Fruit fly (Drosophila melanogaster): ENCODE data around the gene CG7990.

Gene CG7990

dm6 chrX:19162249-19162914, 39.4 kb downstream of the CG7990 start (continued):
- TF ChIP-seq Atf6 (GFP tag; IDR thresholded peaks at IDR 0.05) (no peak), usp (GFP tag; optimal IDR thresholded peaks at IDR 0.05) (no peak), pros (GFP tag; optimal IDR thresholded peaks at IDR 0.05) (no peak), CG34376 (GFP tag; optimal IDR thresholded peaks at IDR 0.05) (no peak), CG8281 (tag; optimal IDR thresholded peaks at IDR 0.05) (no peak), B-H1 (GFP tag; IDR thresholded peaks at IDR 0.05) (no peak), nmo (GFP tag; optimal IDR thresholded peaks at IDR 0.05) (peak; percentile 30), CTCF (GFP tag; optimal IDR thresholded peaks at IDR 0.05) (no peak), CG9932 (GFP tag; IDR thresholded peaks at IDR 0.05) (no peak), Max (GFP tag; optimal IDR thresholded peaks at IDR 0.05) (no peak), PHDP (tag; optimal IDR thresholded peaks at IDR 0.05) (peak; percentile 19), dmrt99B (tag; optimal IDR thresholded peaks at IDR 0.05) (peak; percentile 32), HLH4C (GFP tag; IDR thresholded peaks at IDR 0.05; ENCODE audit: partially characterized antibody) (no peak), CG7839 (tag; optimal IDR thresholded peaks at IDR 0.05) (peak; percentile 44), sr (GFP tag; IDR thresholded peaks at IDR 0.05) (no peak), CG9215 (GFP tag; IDR thresholded peaks at IDR 0.05) (no peak), Mes4 (GFP tag; optimal IDR thresholded peaks at IDR 0.05) (no peak)

dm6 chrX:19160635-19161407, 41.0 kb downstream of the CG7990 start:
- TF ChIP-seq cg (GFP tag; optimal IDR thresholded peaks at IDR 0.05) (peak; percentile 18), fd3F (GFP tag; optimal IDR thresholded peaks at IDR 0.05) (no peak), otp (GFP tag; IDR thresholded peaks at IDR 0.05) (no peak), TFAM (GFP tag; optimal IDR thresholded peaks at IDR 0.05) (no peak), crol (GFP tag; IDR thresholded peaks at IDR 0.05) (peak; percentile 75), wor (GFP tag; IDR thresholded peaks at IDR 0.05) (no peak), gem (tag; optimal IDR thresholded peaks at IDR 0.05) (peak; percentile 8), CG18011 (GFP tag; optimal IDR thresholded peaks at IDR 0.05) (peak; percentile 72), Sry-β (GFP tag; optimal IDR thresholded peaks at IDR 0.05) (peak; percentile 71), Ravus (GFP tag; IDR thresholded peaks at IDR 0.05) (no peak), z (GFP tag; IDR thresholded peaks at IDR 0.05) (0 out of 3 replicates have a peak, but pooled peaks have one; percentile 19), chinmo (GFP tag; IDR thresholded peaks at IDR 0.05; ENCODE audit: partially characterized antibody) (no peak), Hey (tag; optimal IDR thresholded peaks at IDR 0.05) (no peak), dmrt11E (tag; optimal IDR thresholded peaks at IDR 0.05) (peak; percentile 8), CG11504 (tag; optimal IDR thresholded peaks at IDR 0.05) (peak; percentile 2), lola (GFP tag; optimal IDR thresholded peaks at IDR 0.05) (peak in 1 of 3 experiments; percentile 24), stwl (tag; optimal IDR thresholded peaks at IDR 0.05) (no peak), CG18262 (tag; optimal IDR thresholded peaks at IDR 0.05) (peak; percentile 28), CG14710 (tag; optimal IDR thresholded peaks at IDR 0.05) (peak; percentile 3), nerfin-2 (GFP tag; IDR thresholded peaks at IDR 0.05; ENCODE audit: partially characterized antibody) (no peak), sens (GFP tag) (peak; percentile 62)

All from whole organism, embryonic.